Fruit fly (Drosophila melanogaster) whole organism, embryonic: Measurements from ENCODE around the gene fend.

Experiments
- Blimp-1 ChIP-seq: fragments of 200-800 bp; sonication (Bioruptor generic); optimal IDR thresholded peaks from 3 replicates; lab custom pipeline; 2018; ENCODE audit warnings: missing biosample characterization, missing genetic modification characterization, mild to moderate bottlenecking, moderate library complexity, missing genetic modification reagents
- C15 ChIP-seq: fragments of 200-800 bp; sonication (Bioruptor generic); IDR thresholded peaks from 3 replicates; pipeline ENCODE4 v1.3.6; 2022; ENCODE audit warnings: missing biosample characterization, missing genetic modification characterization
- CG12071 ChIP-seq: fragments of 200-800 bp; sonication (Bioruptor generic); optimal IDR thresholded peaks from 3 replicates; lab custom pipeline; 2018; ENCODE audit warnings: missing biosample characterization, mild to moderate bottlenecking, missing genetic modification characterization
- CG13123 ChIP-seq: fragments of 200-800 bp; sonication (Bioruptor generic); optimal IDR thresholded peaks from 2 replicates; lab custom pipeline; 2016; ENCODE audit warnings: missing biosample characterization, missing genetic modification characterization
- CG13287 ChIP-seq: fragments of 200-800 bp; sonication (Bioruptor generic); IDR thresholded peaks from 2 replicates; pipeline ENCODE4 v1.3.6; 2022; ENCODE audit warnings: missing biosample characterization, missing genetic modification characterization; ENCODE audit not compliant: partially characterized antibody
- CG13775 ChIP-seq: fragments of 200-800 bp; sonication (Bioruptor generic); optimal IDR thresholded peaks from 3 replicates; lab custom pipeline; 2017; ENCODE audit warnings: missing biosample characterization, mild to moderate bottlenecking, missing genetic modification characterization
- CG14860 ChIP-seq: fragments of 200-800 bp; sonication (Bioruptor generic); IDR thresholded peaks from 3 replicates; pipeline ENCODE4 v1.3.6; 2022; ENCODE audit warnings: missing biosample characterization, missing genetic modification characterization; ENCODE audit not compliant: partially characterized antibody
- CG15269 ChIP-seq: fragments of 200-800 bp; sonication (Bioruptor generic); optimal IDR thresholded peaks from 2 replicates; lab custom pipeline; 2018; ENCODE audit warnings: missing biosample characterization, mild to moderate bottlenecking, missing genetic modification characterization, moderate library complexity
- CG15514 ChIP-seq: fragments of 200-800 bp; sonication (Bioruptor generic); optimal IDR thresholded peaks from 3 replicates; lab custom pipeline; 2017; ENCODE audit warnings: missing biosample characterization, missing genetic modification characterization, mild to moderate bottlenecking, moderate library complexity, missing genetic modification reagents
- CG1602 ChIP-seq: fragments of 200-800 bp; sonication (Bioruptor generic); optimal IDR thresholded peaks from 3 replicates; lab custom pipeline; 2016; ENCODE audit warnings: missing biosample characterization, missing genetic modification characterization
- CG2712 ChIP-seq: fragments of 200-800 bp; optimal IDR thresholded peaks from 3 replicates; lab custom pipeline; 2019; ENCODE audit warnings: missing biosample characterization, mild to moderate bottlenecking, missing genetic modification characterization, moderate library complexity
- CG31365 ChIP-seq: fragments of 200-800 bp; sonication (Bioruptor generic); optimal IDR thresholded peaks from 2 replicates; lab custom pipeline; 2018; ENCODE audit warnings: missing biosample characterization, mild to moderate bottlenecking, missing genetic modification characterization
- CG34224 ChIP-seq: fragments of 200-800 bp; sonication (Bioruptor generic); IDR thresholded peaks from 3 replicates; pipeline ENCODE4 v1.3.6; 2022; ENCODE audit warnings: missing biosample characterization, missing genetic modification characterization; ENCODE audit not compliant: partially characterized antibody
- CG3847 ChIP-seq: fragments of 200-800 bp; sonication (Bioruptor generic); IDR thresholded peaks from 2 replicates; pipeline ENCODE4 v1.3.6; 2022; ENCODE audit warnings: missing biosample characterization, missing genetic modification characterization
- CG4707 ChIP-seq: fragments of 200-800 bp; sonication (Bioruptor generic); optimal IDR thresholded peaks from 2 replicates; lab custom pipeline; 2018; ENCODE audit warnings: missing biosample characterization, mild to moderate bottlenecking, missing genetic modification characterization, moderate library complexity
- CG8290 ChIP-seq, 3 experiments: fragments of 200-800 bp; sonication (Bioruptor generic); optimal IDR thresholded peaks; 2 replicates each; lab custom pipeline; 2016 to 2019; ENCODE audit warnings: missing biosample characterization in 3 of 3, missing genetic modification characterization in 3 of 3, mild to moderate bottlenecking in 2 of 3, moderate library complexity in 1 of 3
- CG8388 ChIP-seq: fragments of 200-800 bp; sonication (Bioruptor generic); optimal IDR thresholded peaks from 2 replicates; lab custom pipeline; 2019; ENCODE audit warnings: missing biosample characterization, mild to moderate bottlenecking, missing genetic modification characterization, moderate library complexity
- CG9609 ChIP-seq: fragments of 200-800 bp; sonication (Bioruptor generic); optimal IDR thresholded peaks from 3 replicates; lab custom pipeline; 2016; ENCODE audit warnings: missing biosample characterization, missing genetic modification characterization
- Dfd ChIP-seq, 2 experiments: fragments of >200 bp; optimal IDR thresholded peaks; 2 replicates each; lab custom pipeline; 2017; ENCODE audit warnings: missing biosample characterization in 2 of 2, missing genetic modification characterization in 2 of 2
- Dll ChIP-seq: fragments of 200-800 bp; sonication (Bioruptor generic); IDR thresholded peaks from 4 replicates; pipeline ENCODE4 v1.3.6; 2022; ENCODE audit warnings: missing biosample characterization, missing genetic modification characterization; ENCODE audit not compliant: partially characterized antibody
- Fer1 ChIP-seq: fragments of 200-800 bp; sonication (Bioruptor generic); optimal IDR thresholded peaks from 2 replicates; lab custom pipeline; 2017; ENCODE audit warnings: missing biosample characterization, mild to moderate bottlenecking, missing genetic modification characterization
- Fer3 ChIP-seq: fragments of 200-800 bp; sonication (Bioruptor generic); optimal IDR thresholded peaks from 2 replicates; lab custom pipeline; 2018; ENCODE audit warnings: missing biosample characterization, mild to moderate bottlenecking, missing genetic modification characterization, moderate library complexity
- Gug ChIP-seq: fragments of 200-800 bp; sonication (Bioruptor generic); IDR thresholded peaks from 4 replicates; pipeline ENCODE4 v1.3.6; 2022; ENCODE audit warnings: missing biosample characterization, missing genetic modification characterization
- H2.0 ChIP-seq: fragments of 200-800 bp; sonication (Bioruptor generic); IDR thresholded peaks from 2 replicates; pipeline ENCODE4 v1.3.6; 2022; ENCODE audit warnings: missing biosample characterization, missing genetic modification characterization
- HLH3B ChIP-seq: fragments of 200-800 bp; sonication (Bioruptor generic); IDR thresholded peaks from 2 replicates; pipeline ENCODE4 v1.3.6; 2022; ENCODE audit warnings: missing biosample characterization, missing genetic modification characterization
- Hmr ChIP-seq: fragments of 200-800 bp; sonication (Bioruptor generic); optimal IDR thresholded peaks from 3 replicates; lab custom pipeline; 2017; ENCODE audit warnings: mild to moderate bottlenecking, missing biosample characterization, missing genetic modification reagents, missing genetic modification characterization
- Nf-YB ChIP-seq: fragments of 200-800 bp; sonication (Bioruptor generic); optimal IDR thresholded peaks from 3 replicates; lab custom pipeline; 2019; ENCODE audit warnings: missing biosample characterization, mild to moderate bottlenecking, missing genetic modification characterization, moderate library complexity
- Rx ChIP-seq: fragments of 200-800 bp; sonication (Bioruptor generic); IDR thresholded peaks from 2 replicates; pipeline ENCODE4 v1.3.6; 2022; ENCODE audit warnings: missing biosample characterization, missing genetic modification characterization
- Sry-δ ChIP-seq: fragments of 200-800 bp; sonication (Bioruptor generic); optimal IDR thresholded peaks from 2 replicates; lab custom pipeline; 2016; ENCODE audit warnings: missing biosample characterization, missing genetic modification characterization
- Usf ChIP-seq: fragments of 200-800 bp; sonication (Bioruptor generic); optimal IDR thresholded peaks from 2 replicates; lab custom pipeline; 2017; ENCODE audit warnings: missing genotype, missing biosample characterization, missing genetic modification characterization
- Vsx1 ChIP-seq: fragments of 200-800 bp; sonication (Bioruptor generic); optimal IDR thresholded peaks from 2 replicates; lab custom pipeline; 2017; ENCODE audit warnings: missing biosample characterization, mild to moderate bottlenecking, missing genetic modification characterization, missing genetic modification reagents
- ac ChIP-seq: fragments of 200-800 bp; sonication (Bioruptor generic); optimal IDR thresholded peaks from 3 replicates; lab custom pipeline; 2017; ENCODE audit warnings: missing biosample characterization, mild to moderate bottlenecking, missing genetic modification characterization
- aop ChIP-seq: fragments of 200-800 bp; sonication (Bioruptor generic); IDR thresholded peaks from 2 replicates; pipeline ENCODE4 v1.3.6; 2022; ENCODE audit warnings: missing biosample characterization, missing genetic modification characterization
- bcd ChIP-seq: fragments of 200-800 bp; sonication (Bioruptor generic); optimal IDR thresholded peaks from 2 replicates; lab custom pipeline; 2017; ENCODE audit warnings: missing biosample characterization, mild to moderate bottlenecking, missing genetic modification characterization
- cas ChIP-seq: fragments of 200-800 bp; sonication (Bioruptor generic); IDR thresholded peaks from 2 replicates; pipeline ENCODE4 v1.3.6; 2022; ENCODE audit warnings: missing biosample characterization, missing genetic modification characterization
- ci ChIP-seq: fragments of 200-800 bp; sonication (Bioruptor generic); IDR thresholded peaks from 3 replicates; pipeline ENCODE4 v1.3.6; 2022; ENCODE audit warnings: missing biosample characterization, missing genetic modification characterization
- dmrt11E ChIP-seq: fragments of 200-800 bp; sonication (Bioruptor generic); optimal IDR thresholded peaks from 3 replicates; lab custom pipeline; 2018; ENCODE audit warnings: missing biosample characterization, mild to moderate bottlenecking, missing genetic modification characterization, moderate library complexity
- dpn ChIP-seq, 2 experiments: fragments of 200-800 bp; sonication (Bioruptor generic); optimal IDR thresholded peaks; 3 replicates each; lab custom pipeline; 2016; ENCODE audit warnings: missing biosample characterization in 2 of 2, missing genetic modification characterization in 2 of 2
- ems ChIP-seq: fragments of 200-800 bp; sonication (Bioruptor generic); optimal IDR thresholded peaks from 3 replicates; lab custom pipeline; 2016; ENCODE audit warnings: missing biosample characterization, missing genetic modification characterization
- gsb ChIP-seq: fragments of 200-800 bp; sonication (Bioruptor generic); IDR thresholded peaks from 2 replicates; pipeline ENCODE4 v1.3.6; 2022; ENCODE audit warnings: missing biosample characterization, missing genetic modification characterization
- ken ChIP-seq: fragments of 200-800 bp; sonication (Bioruptor generic); IDR thresholded peaks from 3 replicates; pipeline ENCODE4 v1.3.6; 2022; ENCODE audit warnings: missing biosample characterization, missing genetic modification characterization
- knrl ChIP-seq: fragments of 200-800 bp; sonication (Bioruptor generic); IDR thresholded peaks from 3 replicates; pipeline ENCODE4 v1.3.6; 2022; ENCODE audit warnings: missing biosample characterization, missing genetic modification characterization; ENCODE audit not compliant: partially characterized antibody
- lilli ChIP-seq: fragments of 200-800 bp; sonication (Bioruptor generic); optimal IDR thresholded peaks from 3 replicates; lab custom pipeline; 2016; ENCODE audit warnings: missing biosample characterization, missing genetic modification characterization
- nmo ChIP-seq: fragments of 200-800 bp; sonication (Bioruptor generic); optimal IDR thresholded peaks from 2 replicates; lab custom pipeline; 2018; ENCODE audit warnings: missing biosample characterization, mild to moderate bottlenecking, missing genetic modification characterization, moderate library complexity
- oc ChIP-seq: fragments of 200-800 bp; sonication (Bioruptor generic); optimal IDR thresholded peaks from 2 replicates; lab custom pipeline; 2018; ENCODE audit warnings: missing biosample characterization, mild to moderate bottlenecking, missing genetic modification characterization, moderate library complexity
- otp ChIP-seq: fragments of 200-800 bp; sonication (Bioruptor generic); IDR thresholded peaks from 3 replicates; pipeline ENCODE4, ENCODE4 v1.3.6; 2022; ENCODE audit warnings: missing biosample characterization, missing genetic modification characterization
- pfk ChIP-seq: fragments of 200-800 bp; sonication (Bioruptor generic); optimal IDR thresholded peaks from 2 replicates; lab custom pipeline; 2018; ENCODE audit warnings: missing biosample characterization, mild to moderate bottlenecking, missing genetic modification characterization, moderate library complexity
- pros ChIP-seq: fragments of 200-800 bp; sonication (Bioruptor generic); optimal IDR thresholded peaks from 3 replicates; lab custom pipeline; 2019; ENCODE audit warnings: missing biosample characterization, mild to moderate bottlenecking, missing genetic modification characterization, moderate library complexity
- sima ChIP-seq: fragments of 200-800 bp; sonication (Bioruptor generic); optimal IDR thresholded peaks from 2 replicates; lab custom pipeline; 2016; ENCODE audit warnings: missing biosample characterization, missing genetic modification characterization
- trem ChIP-seq: fragments of 200-800 bp; optimal IDR thresholded peaks from 3 replicates; lab custom pipeline; 2019; ENCODE audit warnings: missing biosample characterization, mild to moderate bottlenecking, missing genetic modification characterization, moderate library complexity

Gene fend

dm6 chrX:9106775-9107283 is 28.1 kb downstream of the fend start, which contains the start of gene Arfrp1 (continued):
- TF ChIP-seq aop (GFP tag; lab: Robert Waterston, UW) (no peak), Rx (no peak), CG3847 (no peak), ems (GFP tag; lab: Kevin White, UChicago) (no peak), ac (GFP tag; lab: Kevin White, UChicago) (no peak), dmrt11E (no peak), CG15269 (tag; lab: Kevin White, UChicago) (no peak), Usf (no peak), Fer1 (GFP tag; lab: Kevin White, UChicago) (no peak), pros (GFP tag; lab: Kevin White, UChicago) (no peak), trem (tag; lab: Kevin White, UChicago) (peak; percentile 3), knrl (GFP tag; lab: Robert Waterston, UW) (peak; percentile 80), Dfd (GFP tag; optimal IDR thresholded peaks at IDR 0.05; lab: Kevin White, UChicago) (no peak), CG34224 (peak; percentile 79), CG12071 (GFP tag; lab: Kevin White, UChicago) (no peak), Fer3 (tag; lab: Kevin White, UChicago) (no peak), CG4707 (no peak), CG8290 (GFP tag; optimal IDR thresholded peaks at IDR 0.05; lab: Kevin White, UChicago) (peak; percentile 66), CG8290 (tag; optimal IDR thresholded peaks at IDR 0.05; lab: Kevin White, UChicago) (peak in 1 of 2 experiments; percentile 39), nmo (GFP tag; lab: Kevin White, UChicago) (no peak), cas (GFP tag; lab: Robert Waterston, UW) (no peak), dpn (GFP tag; optimal IDR thresholded peaks at IDR 0.05; lab: Kevin White, UChicago) (peak; percentile 6 to 47), lilli (GFP tag; lab: Kevin White, UChicago) (no peak), Blimp-1 (GFP tag; lab: Kevin White, UChicago) (no peak), Nf-YB (GFP tag; lab: Kevin White, UChicago) (no peak), H2.0 (GFP tag; lab: Robert Waterston, UW) (0 out of 2 replicates have a peak, but pooled peaks have one; percentile 15), CG13287 (peak; percentile 79), Sry-δ (GFP tag; lab: Kevin White, UChicago) (peak; percentile 83), CG13123 (GFP tag; lab: Kevin White, UChicago) (no peak), gsb (GFP tag; lab: Robert Waterston, UW) (no peak), CG9609 (no peak), Vsx1 (GFP tag; lab: Kevin White, UChicago) (no peak), C15 (GFP tag; lab: Robert Waterston, UW) (no peak), oc (tag; lab: Kevin White, UChicago) (no peak), ci (peak; percentile 8; the same call in 1 of the 3 replicates), Hmr (GFP tag; lab: Kevin White, UChicago) (no peak), pfk (no peak), CG31365 (tag; lab: Kevin White, UChicago) (no peak), bcd (no peak), CG14860 (peak; percentile 77), CG13775 (GFP tag; lab: Kevin White, UChicago) (peak; percentile 6), sima (GFP tag; lab: Kevin White, UChicago) (no peak), Gug (GFP tag; lab: Robert Waterston, UW) (peak; percentile 10; the same call in 1 of the 4 replicates), CG15514 (peak; percentile 31), CG8388 (GFP tag; lab: Kevin White, UChicago) (no peak), CG2712 (tag; lab: Kevin White, UChicago) (peak; percentile 25), Dll (peak; percentile 83), otp (no peak), ken (GFP tag; lab: Robert Waterston, UW) (no peak), HLH3B (no peak), CG1602 (peak; percentile 15)
